Worm (Caenorhabditis elegans): ENCODE data around the gene bet-2.

The bet-2 gene

ce11 chrX:10617815-10618214 lies 48.7 kb downstream of the bet-2 start:
- TF ChIP-seq ces-1 (GFP tag; optimal IDR thresholded peaks at IDR 0.05) (no peak), lin-32 (GFP tag; optimal IDR thresholded peaks at IDR 0.05) (no peak), snpc-4 (tag; optimal IDR thresholded peaks at IDR 0.05) (no peak), M03D4.4 (tag; optimal IDR thresholded peaks at IDR 0.05) (no peak), pha-4 (tag; optimal IDR thresholded peaks at IDR 0.05) (no peak)

ce11 chrX:10618619-10619130 lies 49.6 kb downstream of the bet-2 start:
- no peak for TF ChIP-seq lin-32 (GFP tag; optimal IDR thresholded peaks at IDR 0.05)
- peak; percentile 43 for TF ChIP-seq zip-8 (tag; optimal IDR thresholded peaks at IDR 0.05)
- TF ChIP-seq ham-2 (GFP tag; optimal IDR thresholded peaks at IDR 0.05): no peak
- TF ChIP-seq pha-4 (tag; optimal IDR thresholded peaks at IDR 0.05): peak; percentile 63

ce11 chrX:10619554-10620199 lies 50.6 kb downstream of the bet-2 start:
- TF ChIP-seq ces-1 (GFP tag; optimal IDR thresholded peaks at IDR 0.05): peak; percentile 96
- TF ChIP-seq nhr-2 (tag; optimal IDR thresholded peaks at IDR 0.05): peak; percentile 10
- no peak for TF ChIP-seq mep-1 (tag; optimal IDR thresholded peaks at IDR 0.05)

DNA sequence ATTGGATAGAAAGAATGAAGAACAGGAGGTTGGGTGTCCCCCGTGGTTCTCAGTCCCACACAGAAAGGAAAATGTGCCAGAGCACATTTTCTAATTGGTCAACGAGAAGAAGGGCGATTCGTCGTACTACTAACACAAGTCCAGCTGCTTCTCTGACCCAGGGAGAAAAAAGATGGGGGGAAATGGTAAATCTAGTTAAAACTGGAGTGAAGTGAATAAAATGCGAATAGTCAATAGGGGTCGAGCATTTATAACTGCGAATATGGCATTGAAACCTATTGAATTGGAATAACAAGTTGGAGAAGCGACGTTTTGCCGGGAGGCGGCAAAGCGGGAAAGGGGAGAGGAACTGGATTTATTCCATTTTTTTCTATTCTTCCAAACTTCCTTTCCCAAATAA lies 53.5 kb downstream of the bet-2 start:
- TF ChIP-seq ces-1 (GFP tag; optimal IDR thresholded peaks at IDR 0.05) (peak; percentile 81), bed-3 (GFP tag; optimal IDR thresholded peaks at IDR 0.05) (no peak), M03D4.4 (tag; optimal IDR thresholded peaks at IDR 0.05) (no peak), cnd-1 (tag; optimal IDR thresholded peaks at IDR 0.05) (peak; percentile 25), elt-3 (tag; optimal IDR thresholded peaks at IDR 0.05) (no peak), lsy-2 (tag; optimal IDR thresholded peaks at IDR 0.05) (no peak)

DNA sequence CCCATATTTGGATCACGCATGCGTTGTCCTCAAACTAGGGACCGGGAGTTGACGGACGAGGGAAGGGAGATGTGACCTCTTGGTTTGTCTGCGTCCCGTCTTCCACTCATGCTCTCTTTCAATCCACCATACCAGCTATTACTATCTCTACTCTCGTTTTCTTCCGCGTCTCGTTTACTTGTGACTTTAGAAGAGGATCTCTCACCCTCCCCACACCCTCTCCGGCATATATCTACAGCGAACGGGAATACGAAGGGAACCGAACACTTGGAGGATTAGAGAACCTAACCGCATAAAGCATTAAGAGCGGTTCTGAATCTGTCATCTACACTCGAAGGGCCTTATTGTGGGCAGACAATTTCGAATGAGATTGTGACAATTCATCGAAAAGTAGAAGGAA lies 54.0 kb downstream of the bet-2 start:
- TF ChIP-seq unc-62 (GFP tag; optimal IDR thresholded peaks at IDR 0.05) (no peak), M03D4.4 (tag; optimal IDR thresholded peaks at IDR 0.05) (no peak), nhr-28 (tag; optimal IDR thresholded peaks at IDR 0.05) (no peak), flh-1 (GFP tag; optimal IDR thresholded peaks at IDR 0.05) (no peak), mep-1 (tag; optimal IDR thresholded peaks at IDR 0.05) (no peak), sptf-1 (tag; optimal IDR thresholded peaks at IDR 0.05) (no peak), nhr-2 (tag; optimal IDR thresholded peaks at IDR 0.05) (peak; percentile 55), zip-8 (tag; optimal IDR thresholded peaks at IDR 0.05) (no peak), ham-2 (GFP tag; optimal IDR thresholded peaks at IDR 0.05) (peak; percentile 53), lsy-2 (tag; optimal IDR thresholded peaks at IDR 0.05) (no peak), nhr-76 (tag; optimal IDR thresholded peaks at IDR 0.05) (no peak), pha-4 (tag; optimal IDR thresholded peaks at IDR 0.05) (no peak), nhr-12 (tag; optimal IDR thresholded peaks at IDR 0.05) (no peak), tbx-8 (GFP tag; optimal IDR thresholded peaks at IDR 0.05) (no peak), mab-5 (tag; optimal IDR thresholded peaks at IDR 0.05) (no peak), unc-120 (tag; optimal IDR thresholded peaks at IDR 0.05; ENCODE audit: poor library complexity, severe bottlenecking) (peak; percentile 30), ztf-11 (tag; optimal IDR thresholded peaks at IDR 0.05) (no peak), bed-3 (GFP tag; optimal IDR thresholded peaks at IDR 0.05) (no peak), sem-2 (GFP tag; optimal IDR thresholded peaks at IDR 0.05) (no peak), unc-39 (tag; optimal IDR thresholded peaks at IDR 0.05) (no peak), snpc-4 (tag; optimal IDR thresholded peaks at IDR 0.05) (no peak), hlh-1 (tag; optimal IDR thresholded peaks at IDR 0.05) (no peak), lin-32 (GFP tag; optimal IDR thresholded peaks at IDR 0.05) (no peak), lin-13 (tag; optimal IDR thresholded peaks at IDR 0.05) (no peak), ceh-43 (GFP tag; optimal IDR thresholded peaks at IDR 0.05) (no peak), nhr-237 (tag; optimal IDR thresholded peaks at IDR 0.05) (no peak), ceh-83 (GFP tag; optimal IDR thresholded peaks at IDR 0.05) (no peak), drap-1 (GFP tag; optimal IDR thresholded peaks at IDR 0.05) (peak; percentile 16), ceh-39 (tag; optimal IDR thresholded peaks at IDR 0.05) (no peak), blmp-1 (tag; optimal IDR thresholded peaks at IDR 0.05) (no peak), cnd-1 (tag; optimal IDR thresholded peaks at IDR 0.05) (no peak), mls-2 (tag; optimal IDR thresholded peaks at IDR 0.05) (no peak), ces-1 (GFP tag; optimal IDR thresholded peaks at IDR 0.05) (peak; percentile 52), elt-1 (tag; optimal IDR thresholded peaks at IDR 0.05; ENCODE audit: borderline replicate concordance, insufficient read depth) (no peak), elt-3 (tag; optimal IDR thresholded peaks at IDR 0.05) (no peak)

Data from whole organism, mixed stage, embryonic.